Fruit fly (Drosophila melanogaster): Measurements from ENCODE around the gene mtd.

DNA sequence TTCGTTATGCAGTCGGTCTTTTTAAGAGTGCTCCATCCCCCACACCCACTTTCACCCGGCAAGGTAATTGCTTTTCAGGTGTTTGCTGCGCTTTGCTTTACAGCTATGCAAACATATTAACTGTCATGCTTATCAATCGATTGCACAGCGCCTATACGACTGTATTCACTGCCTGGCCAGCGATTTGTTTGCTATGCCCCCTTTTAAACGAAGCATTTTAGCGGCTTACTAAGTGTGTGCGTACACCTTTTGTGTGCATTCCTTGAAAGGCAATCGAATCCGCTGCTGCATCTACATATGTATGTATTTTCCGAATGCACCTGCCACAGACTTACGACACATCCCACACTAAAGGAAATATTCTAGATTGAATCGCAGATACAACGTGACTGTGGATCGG is 62.3 kb downstream of the mtd start:
- TF ChIP-seq Blimp-1 (GFP tag; optimal IDR thresholded peaks at IDR 0.05) (no peak), salr (GFP tag; optimal IDR thresholded peaks at IDR 0.05) (no peak), CG11902 (GFP tag; optimal IDR thresholded peaks at IDR 0.05) (no peak), CG1621 (tag; optimal IDR thresholded peaks at IDR 0.05) (no peak)
